Fruit fly (Drosophila melanogaster) whole organism, prepupa: ENCODE measurements around the gene Acsx2.

Experiments
- Blimp-1 ChIP-seq: fragments of 200-800 bp; sonication (Bioruptor generic); optimal IDR thresholded peaks from 3 replicates; lab custom pipeline; 2017; ENCODE audit warnings: missing biosample characterization, missing genetic modification characterization, mild to moderate bottlenecking, moderate library complexity, missing genetic modification reagents
- CG10669 ChIP-seq: fragments of 200-800 bp; sonication (Bioruptor generic); optimal IDR thresholded peaks from 3 replicates; lab custom pipeline; 2018; ENCODE audit warnings: missing biosample characterization, mild to moderate bottlenecking, missing genetic modification characterization, moderate library complexity
- CG11294 ChIP-seq: fragments of 200-800 bp; sonication (Bioruptor generic); IDR thresholded peaks from 2 replicates; pipeline ENCODE4 v1.3.6; 2022; ENCODE audit warnings: missing biosample characterization, missing genetic modification characterization
- CG11762 ChIP-seq: fragments of 200-800 bp; sonication (Bioruptor generic); optimal IDR thresholded peaks from 3 replicates; lab custom pipeline; 2016; ENCODE audit warnings: missing biosample characterization, missing genetic modification characterization; ENCODE audit not compliant: insufficient read depth
- CG3032 ChIP-seq: fragments of 200-800 bp; optimal IDR thresholded peaks from 2 replicates; lab custom pipeline; 2019; ENCODE audit warnings: missing biosample characterization, mild to moderate bottlenecking, missing genetic modification characterization, moderate library complexity
- CG32006 ChIP-seq: fragments of 200-800 bp; sonication (Bioruptor generic); optimal IDR thresholded peaks from 3 replicates; lab custom pipeline; 2017; ENCODE audit warnings: missing biosample characterization, mild to moderate bottlenecking, missing genetic modification characterization
- CG34406 ChIP-seq: fragments of 200-800 bp; sonication (Bioruptor generic); optimal IDR thresholded peaks from 3 replicates; lab custom pipeline; 2016; ENCODE audit warnings: missing biosample characterization, missing genetic modification characterization
- CG3919 ChIP-seq: fragments of 200-800 bp; sonication (Bioruptor generic); optimal IDR thresholded peaks from 3 replicates; lab custom pipeline; 2016; ENCODE audit warnings: missing biosample characterization, missing genetic modification characterization
- CG4318 ChIP-seq: fragments of 200-800 bp; sonication (Bioruptor generic); optimal IDR thresholded peaks from 3 replicates; lab custom pipeline; 2017; ENCODE audit warnings: missing biosample characterization, mild to moderate bottlenecking, missing genetic modification characterization
- CG6163 ChIP-seq: fragments of 200-800 bp; sonication (Bioruptor generic); IDR thresholded peaks from 3 replicates; pipeline ENCODE4 v1.3.6; 2022; ENCODE audit warnings: missing biosample characterization, missing genetic modification characterization
- CG6276 ChIP-seq: fragments of 200-800 bp; sonication (Bioruptor generic); optimal IDR thresholded peaks from 2 replicates; lab custom pipeline; 2017; ENCODE audit warnings: missing biosample characterization, mild to moderate bottlenecking, missing genetic modification characterization
- CG6792 ChIP-seq: fragments of 200-800 bp; sonication (Bioruptor generic); optimal IDR thresholded peaks from 3 replicates; lab custom pipeline; 2016; ENCODE audit warnings: missing biosample characterization, missing genetic modification characterization
- CG6854 ChIP-seq: fragments of 200-800 bp; sonication (Bioruptor generic); optimal IDR thresholded peaks from 2 replicates; lab custom pipeline; 2017; ENCODE audit warnings: missing biosample characterization, mild to moderate bottlenecking, missing genetic modification characterization
- CG7368 ChIP-seq: fragments of 200-800 bp; sonication (Bioruptor generic); optimal IDR thresholded peaks from 3 replicates; lab custom pipeline; 2016; ENCODE audit warnings: missing biosample characterization, missing genetic modification characterization
- CG8319 ChIP-seq: fragments of 200-800 bp; sonication (Bioruptor generic); optimal IDR thresholded peaks from 3 replicates; lab custom pipeline; 2016; ENCODE audit warnings: missing biosample characterization, missing genetic modification characterization
- CG8632 ChIP-seq: fragments of 200-800 bp; sonication (Bioruptor generic); optimal IDR thresholded peaks from 3 replicates; lab custom pipeline; 2016; ENCODE audit warnings: missing biosample characterization, missing genetic modification characterization
- CG9139 ChIP-seq: fragments of 200-800 bp; sonication (Bioruptor generic); optimal IDR thresholded peaks from 3 replicates; lab custom pipeline; 2017; ENCODE audit warnings: missing biosample characterization, mild to moderate bottlenecking, missing genetic modification characterization
- Eip75B ChIP-seq: fragments of 200-800 bp; sonication (Bioruptor generic); optimal IDR thresholded peaks from 3 replicates; lab custom pipeline; 2016; ENCODE audit warnings: missing biosample characterization, missing genetic modification characterization
- Eip78C ChIP-seq: fragments of 200-800 bp; sonication (Bioruptor generic); peaks from one replicate; lab custom pipeline; 2016; ENCODE audit warnings: missing biosample characterization, missing genetic modification characterization
- Gug ChIP-seq: fragments of 200-800 bp; sonication (Bioruptor generic); IDR thresholded peaks from 2 replicates; pipeline ENCODE4 v1.3.6; 2022; ENCODE audit warnings: missing biosample characterization, missing genetic modification characterization
- Hr39 ChIP-seq: fragments of 200-800 bp; sonication (Bioruptor generic); optimal IDR thresholded peaks from 2 replicates; lab custom pipeline; 2016; ENCODE audit warnings: missing biosample characterization, missing genetic modification characterization
- Hr4 ChIP-seq: fragments of 200-800 bp; sonication (Bioruptor generic); optimal IDR thresholded peaks from 3 replicates; lab custom pipeline; 2016; ENCODE audit warnings: missing biosample characterization, missing genetic modification characterization
- Smox ChIP-seq: fragments of 200-800 bp; sonication (Bioruptor generic); optimal IDR thresholded peaks from 3 replicates; lab custom pipeline; 2016; ENCODE audit warnings: missing biosample characterization, missing genetic modification characterization
- Sox14 ChIP-seq: fragments of 200-800 bp; sonication (Bioruptor generic); optimal IDR thresholded peaks from 3 replicates; lab custom pipeline; 2016; ENCODE audit warnings: missing biosample characterization, missing genetic modification characterization
- Sox15 ChIP-seq: fragments of 200-800 bp; sonication (Bioruptor generic); optimal IDR thresholded peaks from 3 replicates; lab custom pipeline; 2016; ENCODE audit warnings: missing biosample characterization, missing genetic modification characterization
- achi ChIP-seq: fragments of 200-800 bp; sonication (Bioruptor generic); optimal IDR thresholded peaks from 3 replicates; lab custom pipeline; 2016; ENCODE audit warnings: missing biosample characterization, missing genetic modification characterization
- eg ChIP-seq: fragments of 200-800 bp; sonication (Bioruptor generic); IDR thresholded peaks from 3 replicates; pipeline ENCODE4 v1.3.6; 2022; ENCODE audit warnings: missing biosample characterization, missing genetic modification characterization
- fkh ChIP-seq: fragments of 200-800 bp; sonication (Bioruptor generic); optimal IDR thresholded peaks from 3 replicates; lab custom pipeline; 2017; ENCODE audit warnings: missing biosample characterization, mild to moderate bottlenecking, missing genetic modification characterization, moderate library complexity
- lz ChIP-seq: fragments of 200-800 bp; sonication (Bioruptor generic); optimal IDR thresholded peaks from 3 replicates; lab custom pipeline; 2016; ENCODE audit warnings: missing biosample characterization, missing genetic modification characterization
- salr ChIP-seq, 2 experiments: fragments of 200-800 bp; sonication (Bioruptor generic); optimal IDR thresholded peaks; 3 replicates each; lab custom pipeline; 2016 to 2018; ENCODE audit warnings: missing biosample characterization in 2 of 2, missing genetic modification characterization in 2 of 2, mild to moderate bottlenecking in 1 of 2
- spab ChIP-seq: fragments of 200-800 bp; sonication (Bioruptor generic); optimal IDR thresholded peaks from 2 replicates; lab custom pipeline; 2017; ENCODE audit warnings: missing biosample characterization, mild to moderate bottlenecking, missing genetic modification characterization, missing genetic modification reagents
- svp ChIP-seq: fragments of 200-800 bp; sonication (Bioruptor generic); peaks from one replicate; lab custom pipeline; 2016; ENCODE audit warnings: missing biosample characterization, missing genetic modification characterization
- topi ChIP-seq: fragments of 200-800 bp; sonication (Bioruptor generic); optimal IDR thresholded peaks from 3 replicates; lab custom pipeline; 2016; ENCODE audit warnings: missing biosample characterization, missing genetic modification characterization
- vri ChIP-seq: fragments of 200-800 bp; sonication (Bioruptor generic); optimal IDR thresholded peaks from 3 replicates; lab custom pipeline; 2016; ENCODE audit warnings: missing biosample characterization, mild to moderate bottlenecking, missing genetic modification characterization

Gene Acsx2

dm6 chr3R:19773125-19773524 is 5.4 kb upstream of the Acsx2 start, which contains the start of gene Acsx1L:
Gene Acsx1L, minus strand, starts transcription at chr3R:19773225.
- TF ChIP-seq CG32006 (no peak), fkh (GFP tag; lab: Kevin White, UChicago) (no peak), Gug (GFP tag; lab: Robert Waterston, UW) (no peak), CG3032 (tag; lab: Kevin White, UChicago) (no peak), Smox (no peak), Sox14 (GFP tag; lab: Kevin White, UChicago) (no peak), CG6163 (GFP tag; lab: Robert Waterston, UW) (no peak), CG3919 (GFP tag; lab: Kevin White, UChicago) (no peak), lz (GFP tag; lab: Kevin White, UChicago) (no peak), CG34406 (GFP tag; lab: Kevin White, UChicago) (no peak), CG11762 (GFP tag; lab: Kevin White, UChicago) (no peak), vri (GFP tag; lab: Kevin White, UChicago) (no peak), Eip75B (no peak), CG7368 (GFP tag; lab: Kevin White, UChicago) (no peak), CG10669 (GFP tag; lab: Kevin White, UChicago) (no peak), achi (GFP tag; lab: Kevin White, UChicago) (no peak), CG8319 (no peak), svp (no peak), CG9139 (GFP tag; lab: Kevin White, UChicago) (no peak), Eip78C (no peak)

DNA sequence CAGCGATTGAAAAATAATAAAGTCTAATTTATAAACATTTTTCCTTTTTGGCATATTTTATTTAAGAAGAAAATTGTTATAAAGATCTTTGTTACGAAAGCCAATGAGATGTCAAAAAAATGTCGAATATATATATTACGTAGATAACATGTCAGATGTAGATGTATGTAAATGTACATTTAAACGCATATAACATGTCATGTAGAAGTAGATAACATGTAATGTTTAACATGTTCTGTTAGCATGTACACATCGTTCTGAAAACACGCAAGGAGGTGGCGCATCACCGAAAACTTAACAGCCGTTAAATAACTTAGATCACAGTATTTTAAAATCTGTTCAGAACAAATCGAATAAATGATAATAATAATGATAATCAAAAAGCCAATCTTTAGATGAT is 4.4 kb upstream of the Acsx2 start:
- TF ChIP-seq topi (GFP tag; lab: Kevin White, UChicago) (no peak), CG6854 (no peak), Sox15 (GFP tag; lab: Kevin White, UChicago) (no peak), Blimp-1 (GFP tag; lab: Kevin White, UChicago) (no peak), CG11294 (GFP tag; lab: Robert Waterston, UW) (no peak), Hr39 (no peak), Hr4 (GFP tag; lab: Kevin White, UChicago) (no peak), CG9139 (GFP tag; lab: Kevin White, UChicago) (no peak), CG4318 (GFP tag; lab: Kevin White, UChicago) (no peak)

- no peak for TF ChIP-seq eg (GFP tag; lab: Robert Waterston, UW)
- no peak for TF ChIP-seq salr (GFP tag; optimal IDR thresholded peaks at IDR 0.05; lab: Kevin White, UChicago)
- TF ChIP-seq CG8319 = no peak
- TF ChIP-seq CG7368 (GFP tag; lab: Kevin White, UChicago) = no peak
- no peak for TF ChIP-seq vri (GFP tag; lab: Kevin White, UChicago)
- TF ChIP-seq fkh (GFP tag; lab: Kevin White, UChicago) = no peak
- no peak for TF ChIP-seq spab (GFP tag; lab: Kevin White, UChicago)
- TF ChIP-seq CG8632 (GFP tag; lab: Kevin White, UChicago) = no peak
Measured at dm6 chr3R:19777180-19777579, 1.4 kb upstream of the Acsx2 start, which contains the start of gene Acsx1R. Gene Acsx1R, minus strand, starts transcription at chr3R:19777280.

- TF ChIP-seq salr (GFP tag; optimal IDR thresholded peaks at IDR 0.05; lab: Kevin White, UChicago) (no peak), Eip78C (no peak)
Measured at dm6 chr3R:19780946-19781345, 2.4 kb downstream of the Acsx2 start, which contains the start of gene Acsx3. Gene Acsx3, plus strand, starts transcription at chr3R:19781246.

DNA sequence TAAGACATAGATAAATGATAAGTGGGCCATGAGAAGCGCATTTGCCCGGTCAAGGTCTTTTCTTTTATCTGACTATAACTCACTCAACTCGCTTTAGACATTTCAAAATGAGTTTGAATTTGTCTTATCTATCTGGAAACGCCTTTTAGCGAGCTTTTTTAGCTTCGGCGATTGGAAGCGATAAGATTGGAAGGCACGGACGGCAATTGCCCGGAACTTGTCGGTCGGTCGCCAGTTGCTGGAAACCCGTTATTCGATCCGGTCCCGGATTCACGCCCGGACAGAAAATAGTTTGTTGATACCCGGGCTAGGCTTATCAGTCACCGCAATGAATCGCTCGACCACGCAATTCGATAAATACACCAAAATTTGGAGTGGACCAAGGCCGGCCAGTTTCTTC is 4.7 kb downstream of the Acsx2 start, which contains the start of gene Acsx4:
Gene Acsx4, plus strand, starts transcription at position 233 of the 400 bp plus-strand sequence.
- TF ChIP-seq vri (GFP tag; lab: Kevin White, UChicago) (peak; percentile 24), Eip78C (no peak), lz (GFP tag; lab: Kevin White, UChicago) (no peak), svp (no peak), Sox15 (GFP tag; lab: Kevin White, UChicago) (no peak), CG6276 (GFP tag; lab: Kevin White, UChicago) (no peak), CG3919 (GFP tag; lab: Kevin White, UChicago) (no peak), CG6792 (GFP tag; lab: Kevin White, UChicago) (no peak)
